Worm (Caenorhabditis elegans) whole organism, L3 larva: ENCODE data around the gene cwn-1.

Experiments
- R02D3.7 ChIP-seq: fragments of 150-350 bp; optimal IDR thresholded peaks from 2 replicates; lab custom pipeline; 2014; ENCODE audit warnings: missing biosample characterization, missing genetic modification characterization
- aly-2 ChIP-seq: fragments of 150-350 bp; optimal IDR thresholded peaks from 2 replicates; lab custom pipeline; 2014; ENCODE audit warnings: missing biosample characterization, missing genetic modification characterization
- ceh-16 ChIP-seq: sonication (generic microtip); optimal IDR thresholded peaks from 2 replicates; lab custom pipeline; 2017; ENCODE audit warnings: missing biosample characterization, missing genetic modification characterization
- ceh-28 ChIP-seq: fragments of 150-350 bp; optimal IDR thresholded peaks from 2 replicates; lab custom pipeline; 2014; ENCODE audit warnings: missing biosample characterization, missing genetic modification reagents, missing genetic modification characterization
- ceh-9 ChIP-seq: sonication (generic microtip); optimal IDR thresholded peaks from 2 replicates; lab custom pipeline; 2018; ENCODE audit warnings: missing biosample characterization, missing genetic modification characterization
- egl-27 ChIP-seq: sonication (generic microtip); optimal IDR thresholded peaks from 4 replicates; lab custom pipeline; 2017; ENCODE audit warnings: missing biosample characterization, missing genetic modification reagents, missing genetic modification characterization
- egl-5 ChIP-seq: fragments of 150-350 bp; optimal IDR thresholded peaks from 2 replicates; lab custom pipeline; 2017; ENCODE audit warnings: missing biosample characterization, missing genetic modification reagents, missing genetic modification characterization, inconsistent platforms
- elt-1 ChIP-seq: fragments of 150-350 bp; optimal IDR thresholded peaks from 2 replicates; lab custom pipeline; 2014; ENCODE audit warnings: missing biosample characterization, missing genetic modification characterization
- elt-2 ChIP-seq: sonication (generic microtip); optimal IDR thresholded peaks from 2 replicates; lab custom pipeline; 2016; ENCODE audit warnings: missing genetic modification reagents, mild to moderate bottlenecking, missing genetic modification characterization, missing compliant biosample characterization
- elt-3 ChIP-seq, 3 experiments: fragments of 150-350 bp in 1 of 3; sonication (generic microtip) in 2 of 3; optimal IDR thresholded peaks; 2 replicates in 2 of 3; 4 replicates in 1 of 3; lab custom pipeline; 2014 to 2017; ENCODE audit warnings: missing biosample characterization in 3 of 3, missing genetic modification characterization in 3 of 3
- fkh-10 ChIP-seq: sonication (generic microtip); optimal IDR thresholded peaks from 2 replicates; lab custom pipeline; 2017; ENCODE audit warnings: missing biosample characterization, missing genetic modification reagents, missing genetic modification characterization
- fkh-2 ChIP-seq: fragments of 150-350 bp; optimal IDR thresholded peaks from 2 replicates; lab custom pipeline; 2014; ENCODE audit warnings: missing biosample characterization, missing genetic modification reagents, missing genetic modification characterization
- jun-1 ChIP-seq: fragments of 150-350 bp; optimal IDR thresholded peaks from 2 replicates; lab custom pipeline; 2014; ENCODE audit warnings: missing biosample characterization, missing genetic modification reagents, missing genetic modification characterization
- lin-15B ChIP-seq: fragments of 150-350 bp; optimal IDR thresholded peaks from 2 replicates; lab custom pipeline; 2014; ENCODE audit warnings: missing biosample characterization, missing genetic modification characterization
- lin-39 ChIP-seq: fragments of 150-350 bp; optimal IDR thresholded peaks from 2 replicates; lab custom pipeline; 2018; ENCODE audit warnings: missing biosample characterization, missing genetic modification reagents, missing genetic modification characterization
- mdl-1 ChIP-seq: fragments of 150-350 bp; optimal IDR thresholded peaks from 2 replicates; lab custom pipeline; 2014; ENCODE audit warnings: missing biosample characterization, missing genetic modification characterization
- nfya-1 ChIP-seq: sonication (generic microtip); optimal IDR thresholded peaks from 2 replicates; lab custom pipeline; 2017; ENCODE audit warnings: missing genetic modification characterization, mild to moderate bottlenecking, missing compliant biosample characterization, antibody characterized with exemption, moderate library complexity; ENCODE audit not compliant: insufficient read depth
- nhr-11 ChIP-seq: fragments of 150-350 bp; optimal IDR thresholded peaks from 2 replicates; lab custom pipeline; 2014; ENCODE audit warnings: missing biosample characterization, missing genetic modification characterization
- nhr-12 ChIP-seq: fragments of 150-350 bp; optimal IDR thresholded peaks from 2 replicates; lab custom pipeline; 2014; ENCODE audit warnings: missing biosample characterization, missing genetic modification characterization
- nhr-23 ChIP-seq: fragments of 150-350 bp; optimal IDR thresholded peaks from 2 replicates; lab custom pipeline; 2014; ENCODE audit warnings: missing biosample characterization, missing genetic modification reagents, missing genetic modification characterization
- nhr-25 ChIP-seq: sonication (generic microtip); optimal IDR thresholded peaks from 2 replicates; lab custom pipeline; 2017; ENCODE audit warnings: missing biosample characterization, missing genetic modification characterization
- nhr-43 ChIP-seq: sonication (generic microtip); optimal IDR thresholded peaks from 2 replicates; lab custom pipeline; 2016; ENCODE audit warnings: mild to moderate bottlenecking, missing genetic modification characterization, missing compliant biosample characterization; ENCODE audit not compliant: poor library complexity, severe bottlenecking
- nhr-67 ChIP-seq: fragments of 150-350 bp; optimal IDR thresholded peaks from 2 replicates; lab custom pipeline; 2014; ENCODE audit warnings: missing biosample characterization, missing genetic modification characterization
- nhr-77 ChIP-seq: fragments of 150-350 bp; optimal IDR thresholded peaks from 2 replicates; lab custom pipeline; 2014; ENCODE audit warnings: missing biosample characterization, missing genetic modification characterization
- pha-4 ChIP-seq: fragments of 150-350 bp; optimal IDR thresholded peaks from 2 replicates; lab custom pipeline; 2014; ENCODE audit warnings: missing biosample characterization, missing genetic modification reagents, missing genetic modification characterization
- sea-2 ChIP-seq: fragments of 150-350 bp; sonication (generic microtip); optimal IDR thresholded peaks from 4 replicates; lab custom pipeline; 2014; ENCODE audit warnings: missing biosample characterization, missing genetic modification reagents, missing genetic modification characterization
- snpc-4 ChIP-seq: fragments of 150-350 bp; optimal IDR thresholded peaks from 2 replicates; lab custom pipeline; 2014; ENCODE audit warnings: missing biosample characterization, missing genetic modification characterization
- tbx-2 ChIP-seq: sonication (generic microtip); optimal IDR thresholded peaks from 2 replicates; lab custom pipeline; 2016; ENCODE audit warnings: mild to moderate bottlenecking, missing genetic modification characterization, missing compliant biosample characterization
- unc-39 ChIP-seq: sonication (generic microtip); optimal IDR thresholded peaks from 4 replicates; lab custom pipeline; 2017; ENCODE audit warnings: missing biosample characterization, missing genetic modification characterization
- unc-62 ChIP-seq: fragments of 150-350 bp; sonication (generic microtip); optimal IDR thresholded peaks from 4 replicates; lab custom pipeline; 2014; ENCODE audit warnings: missing biosample characterization, missing genetic modification reagents, missing genetic modification characterization
- ztf-11 ChIP-seq: fragments of 150-350 bp; optimal IDR thresholded peaks from 2 replicates; lab custom pipeline; 2014; ENCODE audit warnings: missing biosample characterization, missing genetic modification characterization
- ztf-4 ChIP-seq: fragments of 150-350 bp; optimal IDR thresholded peaks from 2 replicates; lab custom pipeline; 2014; ENCODE audit warnings: missing biosample characterization, missing genetic modification characterization

The cwn-1 gene

ce11 chrII:133548-134275 lies at the start of gene cwn-1:
Gene cwn-1, minus strand, starts transcription at chrII:133598.
- TF ChIP-seq egl-5 (tag; lab: Kevin White, UChicago) (peak; percentile 68), elt-2 (tag; lab: Kevin White, UChicago) (no peak)

- no peak for TF ChIP-seq fkh-10 (GFP tag; lab: Kevin White, UChicago)
- TF ChIP-seq pha-4 (tag; lab: Kevin White, UChicago): no peak
- TF ChIP-seq unc-62 (GFP tag; lab: Kevin White, UChicago): no peak
- TF ChIP-seq jun-1 (tag; lab: Kevin White, UChicago): no peak
- TF ChIP-seq ceh-28 (tag; lab: Kevin White, UChicago): no peak
- no peak for TF ChIP-seq nfya-1
- TF ChIP-seq ztf-4 (tag; lab: Kevin White, UChicago): no peak
- no peak for TF ChIP-seq ztf-11 (tag; lab: Kevin White, UChicago)
- TF ChIP-seq fkh-2 (tag; lab: Kevin White, UChicago): no peak
- no peak for TF ChIP-seq nhr-25 (tag; lab: Kevin White, UChicago)
- no peak for TF ChIP-seq aly-2 (tag; lab: Kevin White, UChicago)
- TF ChIP-seq snpc-4 (tag; lab: Kevin White, UChicago): no peak
- no peak for TF ChIP-seq nhr-77
- TF ChIP-seq egl-5 (tag; lab: Kevin White, UChicago): no peak
- TF ChIP-seq lin-15B (tag; lab: Kevin White, UChicago): no peak
- TF ChIP-seq unc-39 (tag; lab: Kevin White, UChicago): no peak
- no peak for TF ChIP-seq nhr-11
- TF ChIP-seq nhr-43 (tag; lab: Kevin White, UChicago): no peak
- TF ChIP-seq R02D3.7: no peak
Observed at ce11 chrII:178993-179392, 45.6 kb upstream of the cwn-1 start, which contains the start of gene T01D1.4. Gene T01D1.4, minus strand, starts transcription at chrII:179093.

- TF ChIP-seq nhr-25 (tag; lab: Kevin White, UChicago): peak; percentile 64
- TF ChIP-seq nhr-23 (tag; lab: Kevin White, UChicago): no peak
- no peak for TF ChIP-seq nhr-77
- TF ChIP-seq tbx-2: no peak
- peak; percentile 33 for TF ChIP-seq elt-1 (tag; lab: Kevin White, UChicago)
Observed at ce11 chrII:178146-178545, 44.7 kb upstream of the cwn-1 start.

ce11 chrII:176622-177021 lies 43.2 kb upstream of the cwn-1 start:
- no peak for TF ChIP-seq nhr-12 (tag; lab: Kevin White, UChicago)
- TF ChIP-seq nhr-67: no peak
- no peak for TF ChIP-seq mdl-1 (tag; lab: Kevin White, UChicago)
- TF ChIP-seq egl-5 (tag; lab: Kevin White, UChicago): no peak
- no peak for TF ChIP-seq pha-4 (tag; lab: Kevin White, UChicago)
- no peak for TF ChIP-seq fkh-10 (GFP tag; lab: Kevin White, UChicago)
- TF ChIP-seq unc-62 (GFP tag; lab: Kevin White, UChicago): no peak

- TF ChIP-seq unc-62 (GFP tag; lab: Kevin White, UChicago): no peak
- TF ChIP-seq elt-3 (tag; optimal IDR thresholded peaks at IDR 0.05; lab: Kevin White, UChicago): no peak
- TF ChIP-seq ztf-11 (tag; lab: Kevin White, UChicago): no peak
- TF ChIP-seq ceh-16 (tag; lab: Kevin White, UChicago): no peak
- no peak for TF ChIP-seq ceh-9
- TF ChIP-seq egl-27 (tag; lab: Kevin White, UChicago): no peak
- no peak for TF ChIP-seq mdl-1 (tag; lab: Kevin White, UChicago)
- no peak for TF ChIP-seq sea-2
- no peak for TF ChIP-seq nfya-1
- no peak for TF ChIP-seq snpc-4 (tag; lab: Kevin White, UChicago)
Observed at ce11 chrII:175868-176267, 42.5 kb upstream of the cwn-1 start, which contains the start of gene T01D1.3. Gene T01D1.3, minus strand, starts transcription at chrII:175968.

- TF ChIP-seq ceh-28 (tag; lab: Kevin White, UChicago) (no peak), tbx-2 (no peak), unc-62 (GFP tag; lab: Kevin White, UChicago) (no peak), ztf-4 (tag; lab: Kevin White, UChicago) (no peak), lin-39 (no peak), R02D3.7 (no peak), ceh-16 (tag; lab: Kevin White, UChicago) (no peak)
Observed at ce11 chrII:173679-174078, 40.3 kb upstream of the cwn-1 start, which contains the start of gene T01D1.7. Gene T01D1.7, minus strand, starts transcription at chrII:173779.
